Worm (Caenorhabditis elegans): ENCODE results near the gene Y25C1A.8.
A peak's percentile ranks its signal among the peaks of the same experiment; 100 is the strongest.

Y25C1A.8 gene

DNA sequence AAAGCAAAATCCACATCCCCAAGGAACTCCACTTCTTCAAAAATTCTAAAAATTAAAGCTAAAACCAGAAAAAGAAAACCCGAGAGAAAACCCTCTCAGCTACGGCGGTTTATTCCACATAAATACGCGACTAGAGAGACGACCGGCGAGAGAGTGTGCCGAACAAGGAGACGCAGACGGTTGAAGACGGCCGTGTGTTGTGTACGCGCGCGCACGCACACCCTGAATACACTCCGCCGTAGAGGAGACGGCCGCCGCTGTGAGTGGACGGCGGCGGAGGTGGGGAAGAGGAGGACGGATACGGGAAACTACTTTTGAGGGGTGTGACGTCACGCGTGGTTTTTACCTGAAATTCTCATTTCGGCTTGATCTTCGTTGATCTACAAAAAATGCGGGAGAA lies 22.1 kb downstream of the Y25C1A.8 start (continued):
- no peak for TF ChIP-seq jun-1 (tag; optimal IDR thresholded peaks at IDR 0.05)
- no peak for TF ChIP-seq pqm-1 (tag; optimal IDR thresholded peaks at IDR 0.05)
- TF ChIP-seq ztf-4 (tag; optimal IDR thresholded peaks at IDR 0.05), result no peak
- peak in 1 of 3 experiments; percentile 5 for TF ChIP-seq dpl-1 (GFP tag; optimal IDR thresholded peaks at IDR 0.05)
- no peak for TF ChIP-seq nhr-76 (tag; optimal IDR thresholded peaks at IDR 0.05)
- TF ChIP-seq rnt-1 (tag; optimal IDR thresholded peaks at IDR 0.05), result peak; percentile 35
- no peak for TF ChIP-seq mef-2 (tag; optimal IDR thresholded peaks at IDR 0.05)
- no peak for TF ChIP-seq efl-3 (GFP tag; optimal IDR thresholded peaks at IDR 0.05)
- no peak for TF ChIP-seq ceh-8 (GFP tag; optimal IDR thresholded peaks at IDR 0.05)
- no peak for TF ChIP-seq hlh-4 (tag; optimal IDR thresholded peaks at IDR 0.05)
- no peak for TF ChIP-seq nhr-77 (tag; optimal IDR thresholded peaks at IDR 0.05)
- no peak for TF ChIP-seq xbp-1 (tag; optimal IDR thresholded peaks at IDR 0.05)
- no peak for TF ChIP-seq aly-2 (tag; optimal IDR thresholded peaks at IDR 0.05)
- no peak for TF ChIP-seq unc-30 (tag; optimal IDR thresholded peaks at IDR 0.05)
- TF ChIP-seq ces-1 (GFP tag; optimal IDR thresholded peaks at IDR 0.05), result no peak
- no peak for TF ChIP-seq blmp-1 (tag; optimal IDR thresholded peaks at IDR 0.05)
- TF ChIP-seq ceh-88 (GFP tag; IDR thresholded peaks at IDR 0.05), result no peak
- no peak for TF ChIP-seq fos-1 (tag; optimal IDR thresholded peaks at IDR 0.05)
- TF ChIP-seq nhr-84 (tag; optimal IDR thresholded peaks at IDR 0.05), result no peak
- TF ChIP-seq unc-86 (tag; optimal IDR thresholded peaks at IDR 0.05), result no peak
- TF ChIP-seq mdl-1 (tag; optimal IDR thresholded peaks at IDR 0.05), result no peak
- no peak for TF ChIP-seq zag-1 (tag; optimal IDR thresholded peaks at IDR 0.05)
- TF ChIP-seq nhr-90 (tag; optimal IDR thresholded peaks at IDR 0.05; ENCODE audit: poor library complexity), result no peak
- TF ChIP-seq ama-1 (optimal IDR thresholded peaks at IDR 0.05), result no peak
- TF ChIP-seq dsc-1 (tag; optimal IDR thresholded peaks at IDR 0.05), result peak; percentile 12
- TF ChIP-seq alr-1 (tag; optimal IDR thresholded peaks at IDR 0.05; ENCODE audit: borderline replicate concordance), result no peak
- peak; percentile 47 for TF ChIP-seq nhr-47 (tag; optimal IDR thresholded peaks at IDR 0.05)
- peak; percentile 33 for TF ChIP-seq nhr-20 (tag; optimal IDR thresholded peaks at IDR 0.05)
- TF ChIP-seq egl-27 (tag; optimal IDR thresholded peaks at IDR 0.05), result no peak
- TF ChIP-seq fkh-4 (tag; optimal IDR thresholded peaks at IDR 0.05; ENCODE audit: borderline replicate concordance), result no peak
- no peak for TF ChIP-seq unc-130 (tag; optimal IDR thresholded peaks at IDR 0.05)

DNA sequence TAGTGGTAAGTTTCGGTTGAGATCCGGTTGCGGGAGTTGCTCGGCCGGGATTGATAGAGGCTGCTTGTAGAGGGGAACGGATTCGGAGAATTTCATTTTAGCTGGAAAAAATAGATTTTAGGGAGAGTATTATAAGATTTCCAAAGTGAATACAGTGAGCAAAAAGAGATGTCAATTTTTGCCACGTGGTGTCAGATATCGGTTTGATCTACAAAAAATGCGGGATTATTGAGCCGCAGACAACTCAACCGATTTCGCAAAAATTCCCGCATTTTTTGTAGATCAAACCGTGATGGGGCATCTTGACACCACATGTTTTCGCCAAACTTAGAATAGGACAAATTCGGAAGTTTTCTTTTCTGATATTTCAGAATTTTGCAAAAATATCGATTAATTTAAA lies 22.5 kb downstream of the Y25C1A.8 start, which contains the start of gene lido-13:
lido-13 (minus strand) TSS at position 101 of the 400 bp plus-strand sequence.
- TF ChIP-seq unc-86 (tag; optimal IDR thresholded peaks at IDR 0.05) (no peak), hlh-17 (GFP tag; optimal IDR thresholded peaks at IDR 0.05; ENCODE audit: borderline replicate concordance) (no peak), snpc-4 (tag; optimal IDR thresholded peaks at IDR 0.05) (no peak)

DNA sequence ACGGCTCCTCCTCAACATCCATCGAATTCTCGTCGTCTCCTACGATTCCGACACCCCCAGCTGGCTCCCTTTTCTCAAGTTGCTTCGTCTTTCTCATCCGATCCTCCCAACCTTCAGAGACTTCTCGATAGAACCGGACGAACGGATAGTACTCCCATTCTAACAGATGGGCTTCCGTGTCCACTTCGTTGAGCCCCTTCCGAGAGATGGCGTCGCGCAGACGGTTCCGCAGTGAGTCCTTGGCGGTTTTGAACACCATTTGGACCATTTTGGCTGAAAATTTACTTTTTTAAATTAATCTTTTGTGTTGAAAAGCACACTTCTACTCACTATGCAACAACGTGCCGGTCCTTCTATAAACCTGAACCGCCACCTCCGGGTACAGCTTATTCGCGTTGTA lies 23.1 kb downstream of the Y25C1A.8 start:
- TF ChIP-seq nhr-12 (tag; optimal IDR thresholded peaks at IDR 0.05), result no peak
- TF ChIP-seq C16A3.4 (tag; optimal IDR thresholded peaks at IDR 0.05), result no peak
- TF ChIP-seq ceh-82 (tag; optimal IDR thresholded peaks at IDR 0.05), result no peak
- TF ChIP-seq unc-30 (tag; optimal IDR thresholded peaks at IDR 0.05), result no peak
- TF ChIP-seq lsy-2 (tag; optimal IDR thresholded peaks at IDR 0.05), result no peak
- no peak for TF ChIP-seq mef-2 (tag; optimal IDR thresholded peaks at IDR 0.05)
- TF ChIP-seq nhr-71 (tag; optimal IDR thresholded peaks at IDR 0.05), result no peak
- TF ChIP-seq ces-1 (GFP tag; optimal IDR thresholded peaks at IDR 0.05), result no peak
- no peak for TF ChIP-seq nhr-20 (tag; optimal IDR thresholded peaks at IDR 0.05)
- TF ChIP-seq ceh-8 (GFP tag; optimal IDR thresholded peaks at IDR 0.05), result no peak
- TF ChIP-seq nhr-28 (tag; optimal IDR thresholded peaks at IDR 0.05), result no peak
- no peak for TF ChIP-seq mab-9 (GFP tag; IDR thresholded peaks at IDR 0.05)
- TF ChIP-seq egl-13 (tag; optimal IDR thresholded peaks at IDR 0.05), result no peak
- TF ChIP-seq sox-4 (tag; optimal IDR thresholded peaks at IDR 0.05), result no peak
- TF ChIP-seq dsc-1 (tag; optimal IDR thresholded peaks at IDR 0.05), result no peak
- TF ChIP-seq nhr-85 (tag), result no peak
- no peak for TF ChIP-seq tbx-2 (tag; optimal IDR thresholded peaks at IDR 0.05)
- TF ChIP-seq hpl-2 (GFP tag; optimal IDR thresholded peaks at IDR 0.05), result no peak

Data from whole organism, L1 larva.